Worm (Caenorhabditis elegans): ENCODE data around the gene cpg-4.

cpg-4 gene

ce11 chrV:6017630-6018029 is 21.4 kb downstream of the cpg-4 start, which contains the start of the genes rpt-2 and aps-1:
rpt-2 (minus strand) TSS chrV:6017669.
aps-1 (plus strand) TSS chrV:6017970.
- TF ChIP-seq nhr-232 (tag; optimal IDR thresholded peaks at IDR 0.05) (no peak), ceh-22 (tag; optimal IDR thresholded peaks at IDR 0.05) (no peak), ttx-3 (tag; optimal IDR thresholded peaks at IDR 0.05) (no peak), odd-2 (tag; optimal IDR thresholded peaks at IDR 0.05) (no peak), elt-4 (tag; optimal IDR thresholded peaks at IDR 0.05) (no peak), ceh-34 (tag; optimal IDR thresholded peaks at IDR 0.05) (peak; percentile 34), ceh-14 (tag; optimal IDR thresholded peaks at IDR 0.05) (no peak), pha-4 (tag; optimal IDR thresholded peaks at IDR 0.05) (no peak), sox-2 (GFP tag; IDR thresholded peaks at IDR 0.05) (no peak), elt-2 (tag; optimal IDR thresholded peaks at IDR 0.05) (peak; percentile 38), nfya-1 (tag; optimal IDR thresholded peaks at IDR 0.05) (peak; percentile 51), ceh-19 (GFP tag; optimal IDR thresholded peaks at IDR 0.05) (no peak), ahr-1 (tag; optimal IDR thresholded peaks at IDR 0.05) (no peak), dve-1 (tag; optimal IDR thresholded peaks at IDR 0.05) (peak; percentile 55), hlh-6 (tag; optimal IDR thresholded peaks at IDR 0.05) (no peak), nhr-11 (tag; optimal IDR thresholded peaks at IDR 0.05) (no peak), sox-4 (tag; optimal IDR thresholded peaks at IDR 0.05) (no peak), tbx-7 (tag; optimal IDR thresholded peaks at IDR 0.05) (no peak), lim-6 (tag; optimal IDR thresholded peaks at IDR 0.05) (no peak), ceh-6 (GFP tag; optimal IDR thresholded peaks at IDR 0.05) (no peak), ceh-48 (tag; optimal IDR thresholded peaks at IDR 0.05) (no peak), T23F11.4 (GFP tag; optimal IDR thresholded peaks at IDR 0.05) (no peak), unc-42 (tag; optimal IDR thresholded peaks at IDR 0.05) (peak; percentile 63), eyg-1 (tag; optimal IDR thresholded peaks at IDR 0.05) (no peak), tbx-2 (tag; optimal IDR thresholded peaks at IDR 0.05) (peak; percentile 27), syd-9 (tag; optimal IDR thresholded peaks at IDR 0.05) (no peak), hlh-8 (tag; optimal IDR thresholded peaks at IDR 0.05) (peak; percentile 32), pqm-1 (tag; optimal IDR thresholded peaks at IDR 0.05) (no peak), ztf-16 (tag; optimal IDR thresholded peaks at IDR 0.05) (no peak), unc-3 (GFP tag; conservative IDR thresholded peaks at IDR 0.05) (no peak), unc-3 (tag; optimal IDR thresholded peaks at IDR 0.05) (no peak), pat-9 (tag; optimal IDR thresholded peaks at IDR 0.05) (no peak), ama-1 (optimal IDR thresholded peaks at IDR 0.05) (no peak), ceh-45 (GFP tag; IDR thresholded peaks at IDR 0.05) (no peak), pag-3 (tag; optimal IDR thresholded peaks at IDR 0.05; ENCODE audit: borderline replicate concordance) (no peak), unc-86 (tag; optimal IDR thresholded peaks at IDR 0.05) (no peak), dmd-4 (tag; optimal IDR thresholded peaks at IDR 0.05; ENCODE audit: borderline replicate concordance) (no peak), C38D4.7 (GFP tag; optimal IDR thresholded peaks at IDR 0.05) (no peak), unc-55 (GFP tag; optimal IDR thresholded peaks at IDR 0.05) (no peak), Y22D7AL.16 (tag; optimal IDR thresholded peaks at IDR 0.05) (no peak), ceh-18 (tag; optimal IDR thresholded peaks at IDR 0.05) (no peak), gmeb-2 (tag; optimal IDR thresholded peaks at IDR 0.05) (no peak), pax-1 (tag; optimal IDR thresholded peaks at IDR 0.05) (peak; percentile 51), madf-2 (tag; optimal IDR thresholded peaks at IDR 0.05) (no peak), ref-2 (tag; optimal IDR thresholded peaks at IDR 0.05) (no peak), mec-3 (tag; optimal IDR thresholded peaks at IDR 0.05; ENCODE audit: borderline replicate concordance) (no peak), C08G9.2 (tag; optimal IDR thresholded peaks at IDR 0.05) (no peak), zip-5 (tag; optimal IDR thresholded peaks at IDR 0.05) (no peak), ets-4 (tag; optimal IDR thresholded peaks at IDR 0.05) (no peak), hlh-15 (tag; optimal IDR thresholded peaks at IDR 0.05) (no peak), rnt-1 (tag; optimal IDR thresholded peaks at IDR 0.05) (no peak), ceh-30 (tag; optimal IDR thresholded peaks at IDR 0.05) (no peak), pros-1 (tag; optimal IDR thresholded peaks at IDR 0.05) (no peak), F13H6.1 (tag; optimal IDR thresholded peaks at IDR 0.05) (no peak), ceh-24 (tag; optimal IDR thresholded peaks at IDR 0.05) (no peak)

Measured in whole organism, late embryonic.